Fruit fly (Drosophila melanogaster) whole organism, pupa: ENCODE data around the gene CG9784.

Experiments
- CG12605 ChIP-seq: fragments of 200-800 bp; sonication (Bioruptor generic); IDR thresholded peaks from 2 replicates; pipeline ENCODE4 v1.3.6; 2022; ENCODE audit warnings: missing biosample characterization, missing genetic modification characterization
- CG14655 ChIP-seq: fragments of 200-800 bp; sonication (Bioruptor generic); optimal IDR thresholded peaks from 3 replicates; lab custom pipeline; 2017; ENCODE audit warnings: mild to moderate bottlenecking, missing biosample characterization, missing genetic modification reagents, missing genetic modification characterization
- CG15710 ChIP-seq: fragments of 200-800 bp; sonication (Bioruptor generic); optimal IDR thresholded peaks from 2 replicates; lab custom pipeline; 2018; ENCODE audit warnings: missing biosample characterization, mild to moderate bottlenecking, missing genetic modification characterization, moderate library complexity
- EcR ChIP-seq: fragments of 200-800 bp; sonication (Bioruptor generic); optimal IDR thresholded peaks from 3 replicates; lab custom pipeline; 2019; ENCODE audit warnings: missing biosample characterization, missing genetic modification characterization, mild to moderate bottlenecking, moderate library complexity, missing genetic modification reagents
- Ets98B ChIP-seq: fragments of 200-800 bp; sonication (Bioruptor generic); IDR thresholded peaks from 2 replicates; pipeline ENCODE4 v1.3.6; 2022; ENCODE audit warnings: missing biosample characterization, missing genetic modification characterization
- Pif1A ChIP-seq: fragments of 200-800 bp; sonication (Bioruptor generic); optimal IDR thresholded peaks from 3 replicates; lab custom pipeline; 2016; ENCODE audit warnings: missing biosample characterization, missing genetic modification characterization
- Pif1B ChIP-seq: fragments of 200-800 bp; sonication (Bioruptor generic); optimal IDR thresholded peaks from 3 replicates; lab custom pipeline; 2016; ENCODE audit warnings: missing biosample characterization, missing genetic modification characterization
- Snoo ChIP-seq: fragments of 200-800 bp; sonication (Bioruptor generic); optimal IDR thresholded peaks from 3 replicates; lab custom pipeline; 2017; ENCODE audit warnings: missing biosample characterization, mild to moderate bottlenecking, missing genetic modification characterization, inconsistent platforms
- fd96Ca ChIP-seq: fragments of 200-800 bp; sonication (Bioruptor generic); IDR thresholded peaks from 3 replicates; pipeline ENCODE4 v1.3.6; 2022; ENCODE audit warnings: missing biosample characterization, missing genetic modification characterization
- gl ChIP-seq: fragments of 200-800 bp; sonication (Bioruptor generic); optimal IDR thresholded peaks from 2 replicates; lab custom pipeline; 2018; ENCODE audit warnings: missing biosample characterization, mild to moderate bottlenecking, missing genetic modification characterization

- TF ChIP-seq CG15710 (tag; lab: Kevin White, UChicago) (no peak), Pif1B (GFP tag; lab: Kevin White, UChicago) (no peak), gl (no peak), Pif1A (GFP tag; lab: Kevin White, UChicago) (no peak), CG14655 (no peak), Ets98B (no peak), Snoo (tag; lab: Kevin White, UChicago) (no peak), CG12605 (GFP tag; lab: Robert Waterston, UW) (no peak), EcR (GFP tag; lab: Kevin White, UChicago) (no peak), fd96Ca (no peak)
Measured at dm6 chrX:16574114-16574513, 24.9 kb downstream of the CG9784 start.
